Fruit fly (Drosophila melanogaster) whole organism, adult: ENCODE data around the gene CG7011.

ENCODE experiments used
- CG11617 ChIP-seq: fragments of 200-800 bp; sonication (Bioruptor generic); optimal IDR thresholded peaks from 2 replicates; lab custom pipeline; 2017; ENCODE audit warnings: mild to moderate bottlenecking, missing biosample characterization, missing genetic modification reagents, missing genetic modification characterization
- CG12768 ChIP-seq: fragments of 200-800 bp; sonication (Bioruptor generic); optimal IDR thresholded peaks from 2 replicates; lab custom pipeline; 2017; ENCODE audit warnings: missing biosample characterization, missing genetic modification characterization, mild to moderate bottlenecking, moderate library complexity, missing genetic modification reagents
- CG14711 ChIP-seq: fragments of 200-800 bp; sonication (Bioruptor generic); optimal IDR thresholded peaks from 2 replicates; lab custom pipeline; 2018; ENCODE audit warnings: missing biosample characterization, mild to moderate bottlenecking, missing genetic modification characterization, moderate library complexity
- CG1620 ChIP-seq: fragments of 200-800 bp; sonication (Bioruptor generic); optimal IDR thresholded peaks from 2 replicates; lab custom pipeline; 2016; ENCODE audit warnings: missing biosample characterization, missing genetic modification characterization
- CG33017 ChIP-seq: fragments of 200-800 bp; sonication (Bioruptor generic); optimal IDR thresholded peaks from 2 replicates; lab custom pipeline; 2018; ENCODE audit warnings: missing biosample characterization, mild to moderate bottlenecking, missing genetic modification characterization, moderate library complexity
- CG5204 ChIP-seq: fragments of 200-800 bp; sonication (Bioruptor generic); optimal IDR thresholded peaks from 2 replicates; lab custom pipeline; 2016; ENCODE audit warnings: missing biosample characterization, missing genetic modification characterization
- CG7045 ChIP-seq: fragments of 200-800 bp; sonication (Bioruptor generic); optimal IDR thresholded peaks from 2 replicates; lab custom pipeline; 2017; ENCODE audit warnings: missing biosample characterization, mild to moderate bottlenecking, missing genetic modification characterization
- CG7101 ChIP-seq: fragments of 200-800 bp; sonication (Bioruptor generic); optimal IDR thresholded peaks from 2 replicates; lab custom pipeline; 2018; ENCODE audit warnings: missing biosample characterization, mild to moderate bottlenecking, missing genetic modification characterization, moderate library complexity
- Clk ChIP-seq: fragments of 200-800 bp; sonication (Bioruptor generic); optimal IDR thresholded peaks from 2 replicates; lab custom pipeline; 2017; ENCODE audit warnings: missing biosample characterization, missing genetic modification characterization
- Crg-1 ChIP-seq: fragments of 200-800 bp; sonication (Bioruptor generic); optimal IDR thresholded peaks from 2 replicates; lab custom pipeline; 2016; ENCODE audit warnings: missing biosample characterization, missing genetic modification characterization
- Hr96 ChIP-seq: fragments of 200-800 bp; sonication (Bioruptor generic); optimal IDR thresholded peaks from 2 replicates; lab custom pipeline; 2016; ENCODE audit warnings: missing biosample characterization, missing genetic modification characterization
- Mnt ChIP-seq: fragments of 200-800 bp; sonication (Bioruptor generic); optimal IDR thresholded peaks from 2 replicates; lab custom pipeline; 2016; ENCODE audit warnings: missing biosample characterization, mild to moderate bottlenecking, missing genetic modification characterization
- bab1 ChIP-seq: fragments of 200-800 bp; sonication (Bioruptor generic); optimal IDR thresholded peaks from 3 replicates; lab custom pipeline; 2019; ENCODE audit warnings: missing biosample characterization, mild to moderate bottlenecking, missing genetic modification characterization, moderate library complexity
- cic ChIP-seq: fragments of 200-800 bp; sonication (Bioruptor generic); optimal IDR thresholded peaks from 2 replicates; lab custom pipeline; 2017; ENCODE audit warnings: missing biosample characterization, mild to moderate bottlenecking, missing genetic modification characterization, moderate library complexity
- cnc ChIP-seq, 2 experiments: fragments of >200 bp; optimal IDR thresholded peaks; 2 replicates each; lab custom pipeline; 2017
- kay ChIP-seq: fragments of 200-800 bp; sonication (Bioruptor generic); peaks from one replicate; lab custom pipeline; 2016; ENCODE audit warnings: missing biosample characterization, missing genetic modification characterization, borderline replicate concordance
- ovo ChIP-seq: fragments of 200-800 bp; sonication (Bioruptor generic); optimal IDR thresholded peaks from 2 replicates; lab custom pipeline; 2016; ENCODE audit warnings: missing biosample characterization, missing genetic modification characterization
- pad ChIP-seq: fragments of 200-800 bp; sonication (Bioruptor generic); optimal IDR thresholded peaks from 3 replicates; lab custom pipeline; 2017; ENCODE audit warnings: missing biosample characterization, missing genetic modification characterization, mild to moderate bottlenecking, moderate library complexity, missing genetic modification reagents
- tj ChIP-seq: fragments of 200-800 bp; sonication (Bioruptor generic); optimal IDR thresholded peaks from 3 replicates; lab custom pipeline; 2017; ENCODE audit warnings: missing biosample characterization, mild to moderate bottlenecking, missing genetic modification characterization, moderate library complexity
- toe ChIP-seq: fragments of 200-800 bp; sonication (Bioruptor generic); optimal IDR thresholded peaks from 2 replicates; lab custom pipeline; 2016; ENCODE audit warnings: missing biosample characterization, missing genetic modification characterization

CG7011 gene

dm6 chr3L:15131278-15131677, 32.1 kb downstream of the CG7011 start, which contains the start of gene CG13457:
Gene CG13457, minus strand, starts transcription at chr3L:15131378.
- TF ChIP-seq Hr96 (GFP tag; lab: Kevin White, UChicago) (no peak), CG1620 (GFP tag; lab: Kevin White, UChicago) (no peak), cnc (optimal IDR thresholded peaks at IDR 0.05; lab: Kevin White, UChicago) (no peak), CG14711 (tag; lab: Kevin White, UChicago) (no peak), ovo (GFP tag; lab: Kevin White, UChicago) (no peak), CG5204 (GFP tag; lab: Kevin White, UChicago) (no peak), Crg-1 (GFP tag; lab: Kevin White, UChicago) (no peak), CG12768 (no peak), bab1 (GFP tag; lab: Kevin White, UChicago) (no peak), CG7045 (GFP tag; lab: Kevin White, UChicago) (no peak), Mnt (GFP tag; lab: Kevin White, UChicago) (no peak), toe (no peak), cic (no peak), pad (no peak), CG7101 (tag; lab: Kevin White, UChicago) (no peak), tj (no peak), kay (GFP tag; lab: Kevin White, UChicago) (no peak), CG33017 (tag; lab: Kevin White, UChicago) (no peak)

dm6 chr3L:15125717-15126116, 37.7 kb downstream of the CG7011 start:
- TF ChIP-seq CG7101 (tag; lab: Kevin White, UChicago) (no peak), CG14711 (tag; lab: Kevin White, UChicago) (no peak), CG33017 (tag; lab: Kevin White, UChicago) (no peak), Clk (no peak), Hr96 (GFP tag; lab: Kevin White, UChicago) (no peak), cnc (optimal IDR thresholded peaks at IDR 0.05; lab: Kevin White, UChicago) (no peak), Mnt (GFP tag; lab: Kevin White, UChicago) (no peak), CG1620 (GFP tag; lab: Kevin White, UChicago) (no peak), kay (GFP tag; lab: Kevin White, UChicago) (no peak), CG12768 (no peak)

- TF ChIP-seq tj = no peak
- TF ChIP-seq Crg-1 (GFP tag; lab: Kevin White, UChicago) = no peak
- no peak for TF ChIP-seq CG14711 (tag; lab: Kevin White, UChicago)
- no peak for TF ChIP-seq CG7101 (tag; lab: Kevin White, UChicago)
Measured at dm6 chr3L:15125077-15125652, 38.3 kb downstream of the CG7011 start, which contains the start of gene CG16959. Gene CG16959, minus strand, starts transcription at chr3L:15125321.

- TF ChIP-seq tj (peak; percentile 14), Clk (no peak), pad (no peak)
Measured at dm6 chr3L:15123736-15124135, 39.7 kb downstream of the CG7011 start.

dm6 chr3L:15121272-15121671, 42.2 kb downstream of the CG7011 start, which contains the start of gene CG32847:
Gene CG32847, plus strand, starts transcription at chr3L:15121572.
- no peak for TF ChIP-seq CG12768
- no peak for TF ChIP-seq kay (GFP tag; lab: Kevin White, UChicago)
- no peak for TF ChIP-seq tj
- TF ChIP-seq CG14711 (tag; lab: Kevin White, UChicago) = no peak
- no peak for TF ChIP-seq CG11617
- TF ChIP-seq ovo (GFP tag; lab: Kevin White, UChicago) = no peak
- TF ChIP-seq cnc (optimal IDR thresholded peaks at IDR 0.05; lab: Kevin White, UChicago) = no peak
- no peak for TF ChIP-seq CG1620 (GFP tag; lab: Kevin White, UChicago)
- no peak for TF ChIP-seq Clk
- no peak for TF ChIP-seq pad
- no peak for TF ChIP-seq CG7045 (GFP tag; lab: Kevin White, UChicago)
- no peak for TF ChIP-seq Crg-1 (GFP tag; lab: Kevin White, UChicago)
- no peak for TF ChIP-seq CG7101 (tag; lab: Kevin White, UChicago)
- TF ChIP-seq CG5204 (GFP tag; lab: Kevin White, UChicago) = no peak

dm6 chr3L:15116536-15116935, 46.9 kb downstream of the CG7011 start, which contains the start of gene Cep135:
Gene Cep135, plus strand, starts transcription at chr3L:15116737.
- TF ChIP-seq toe (no peak), bab1 (GFP tag; lab: Kevin White, UChicago) (peak; percentile 9)

dm6 chr3L:15113257-15113656, 50.2 kb downstream of the CG7011 start, which contains the start of gene CG13458:
Gene CG13458, plus strand, starts transcription at chr3L:15113557.
- TF ChIP-seq Crg-1 (GFP tag; lab: Kevin White, UChicago) (no peak), kay (GFP tag; lab: Kevin White, UChicago) (peak; percentile 3), Mnt (GFP tag; lab: Kevin White, UChicago) (peak; percentile 33)
